Worm (Caenorhabditis elegans): ENCODE results near the gene Y51H7C.9.

The Y51H7C.9 gene

ce11 chrII:1398396-1398795 is 12.9 kb downstream of the Y51H7C.9 start, which contains the start of gene F54D12.2:
Gene F54D12.2 (plus strand): TSS chrII:1398696.
- TF ChIP-seq fkh-8 (tag; optimal IDR thresholded peaks at IDR 0.05) (no peak), ceh-88 (GFP tag; IDR thresholded peaks at IDR 0.05) (no peak), sup-37 (GFP tag; optimal IDR thresholded peaks at IDR 0.05) (no peak), snu-23 (GFP tag; optimal IDR thresholded peaks at IDR 0.05) (no peak), dpl-1 (GFP tag; optimal IDR thresholded peaks at IDR 0.05) (no peak), lsy-2 (tag; optimal IDR thresholded peaks at IDR 0.05) (no peak), efl-3 (GFP tag; optimal IDR thresholded peaks at IDR 0.05) (no peak), unc-62 (GFP tag; optimal IDR thresholded peaks at IDR 0.05) (no peak), lin-39 (tag; optimal IDR thresholded peaks at IDR 0.05) (no peak), nhr-76 (tag; optimal IDR thresholded peaks at IDR 0.05) (no peak), elt-2 (tag; optimal IDR thresholded peaks at IDR 0.05) (no peak), nhr-19 (GFP tag; conservative IDR thresholded peaks at IDR 0.05) (no peak), pqm-1 (tag; optimal IDR thresholded peaks at IDR 0.05) (no peak), elt-3 (tag; optimal IDR thresholded peaks at IDR 0.05) (no peak), hlh-4 (tag; optimal IDR thresholded peaks at IDR 0.05) (no peak)

- no peak for TF ChIP-seq snpc-4 (tag; optimal IDR thresholded peaks at IDR 0.05)
- no peak for TF ChIP-seq ceh-63 (GFP tag; optimal IDR thresholded peaks at IDR 0.05)
- TF ChIP-seq nhr-20 (tag; optimal IDR thresholded peaks at IDR 0.05): no peak
- TF ChIP-seq fkh-8 (tag; optimal IDR thresholded peaks at IDR 0.05): no peak
- no peak for TF ChIP-seq nhr-11 (tag; optimal IDR thresholded peaks at IDR 0.05)
- no peak for TF ChIP-seq hlh-17 (GFP tag; optimal IDR thresholded peaks at IDR 0.05; ENCODE audit: borderline replicate concordance)
- no peak for TF ChIP-seq ets-5 (GFP tag; IDR thresholded peaks at IDR 0.05)
- no peak for TF ChIP-seq efl-1 (optimal IDR thresholded peaks at IDR 0.05)
- TF ChIP-seq efl-1 (GFP tag; optimal IDR thresholded peaks at IDR 0.05 in 1 of 2): no peak
- TF ChIP-seq pqm-1 (tag; optimal IDR thresholded peaks at IDR 0.05): no peak
- no peak for TF ChIP-seq nhr-84 (tag; optimal IDR thresholded peaks at IDR 0.05)
- no peak for TF ChIP-seq fos-1 (tag; optimal IDR thresholded peaks at IDR 0.05)
- no peak for TF ChIP-seq unc-30 (tag; optimal IDR thresholded peaks at IDR 0.05)
- no peak for TF ChIP-seq xbp-1 (tag; optimal IDR thresholded peaks at IDR 0.05)
Measured at ce11 chrII:1397703-1398102, 13.6 kb downstream of the Y51H7C.9 start, which contains the start of gene F54D12.8. Gene F54D12.8 (minus strand): TSS chrII:1398038.

- no peak for TF ChIP-seq elt-3 (tag; optimal IDR thresholded peaks at IDR 0.05)
- TF ChIP-seq elt-2 (tag; optimal IDR thresholded peaks at IDR 0.05): peak; percentile 89
- TF ChIP-seq nhr-90 (tag; optimal IDR thresholded peaks at IDR 0.05; ENCODE audit: poor library complexity): peak; percentile 3
- peak; percentile 74 for TF ChIP-seq pqm-1 (tag; optimal IDR thresholded peaks at IDR 0.05)
- no peak for TF ChIP-seq pax-3 (tag; optimal IDR thresholded peaks at IDR 0.05)
- no peak for TF ChIP-seq dpl-1 (GFP tag; optimal IDR thresholded peaks at IDR 0.05)
- no peak for TF ChIP-seq C04F5.9 (tag; optimal IDR thresholded peaks at IDR 0.05)
Measured at ce11 chrII:1386478-1386877, 24.8 kb downstream of the Y51H7C.9 start, which contains the start of gene aat-7. Gene aat-7 (plus strand): TSS chrII:1386870.

- TF ChIP-seq mef-2 (tag; optimal IDR thresholded peaks at IDR 0.05): no peak
- no peak for TF ChIP-seq fos-1 (tag; optimal IDR thresholded peaks at IDR 0.05)
- TF ChIP-seq pax-3 (tag; optimal IDR thresholded peaks at IDR 0.05): no peak
- TF ChIP-seq elt-2 (tag; optimal IDR thresholded peaks at IDR 0.05): no peak
- TF ChIP-seq egl-27 (tag; optimal IDR thresholded peaks at IDR 0.05): no peak
- TF ChIP-seq ceh-8 (GFP tag; optimal IDR thresholded peaks at IDR 0.05): no peak
- TF ChIP-seq ceh-88 (GFP tag; IDR thresholded peaks at IDR 0.05): no peak
Measured at ce11 chrII:1385280-1385679, 26.0 kb downstream of the Y51H7C.9 start, which contains the start of gene F54D12.7. Gene F54D12.7 (minus strand): TSS chrII:1385380.

- TF ChIP-seq mdl-1 (tag; optimal IDR thresholded peaks at IDR 0.05) (no peak), pqm-1 (tag; optimal IDR thresholded peaks at IDR 0.05) (no peak), nhr-71 (tag; optimal IDR thresholded peaks at IDR 0.05) (no peak), unc-86 (tag; optimal IDR thresholded peaks at IDR 0.05) (no peak), zip-4 (GFP tag; optimal IDR thresholded peaks at IDR 0.05) (no peak), hlh-4 (tag; optimal IDR thresholded peaks at IDR 0.05) (no peak), nhr-12 (tag; optimal IDR thresholded peaks at IDR 0.05) (no peak), unc-62 (GFP tag; optimal IDR thresholded peaks at IDR 0.05) (no peak), lin-39 (tag; optimal IDR thresholded peaks at IDR 0.05) (no peak)
Measured at ce11 chrII:1381618-1382017, 29.7 kb downstream of the Y51H7C.9 start, which contains the start of gene F54D12.9. Gene F54D12.9 (minus strand): TSS chrII:1381718.

Measured in whole organism, L1 larva.